Worm (Caenorhabditis elegans): ENCODE data around the gene F26F2.1.
A peak's percentile ranks its signal among the peaks of the same experiment; 100 is the strongest.

The F26F2.1 gene

ce11 chrV:20561795-20562194 lies at the start of gene F26F2.1:
Gene F26F2.1 (minus strand): TSS chrV:20561895.
- TF ChIP-seq ceh-45 (GFP tag; IDR thresholded peaks at IDR 0.05) (no peak), nfya-1 (tag; optimal IDR thresholded peaks at IDR 0.05) (no peak), hlh-8 (tag; optimal IDR thresholded peaks at IDR 0.05) (no peak), fkh-6 (tag; optimal IDR thresholded peaks at IDR 0.05) (no peak), tbx-7 (tag; optimal IDR thresholded peaks at IDR 0.05) (no peak), hlh-6 (tag; optimal IDR thresholded peaks at IDR 0.05) (no peak), ztf-16 (tag; optimal IDR thresholded peaks at IDR 0.05) (no peak), K02D7.2 (tag; optimal IDR thresholded peaks at IDR 0.05) (no peak), K09A11.1 (tag; optimal IDR thresholded peaks at IDR 0.05; ENCODE audit: insufficient read depth) (no peak), hlh-15 (tag; optimal IDR thresholded peaks at IDR 0.05) (no peak), dmd-4 (tag; optimal IDR thresholded peaks at IDR 0.05; ENCODE audit: borderline replicate concordance) (no peak), sox-2 (GFP tag; IDR thresholded peaks at IDR 0.05) (no peak), odd-2 (tag; optimal IDR thresholded peaks at IDR 0.05) (no peak), ceh-48 (tag; optimal IDR thresholded peaks at IDR 0.05) (no peak), elt-2 (tag; optimal IDR thresholded peaks at IDR 0.05) (no peak), pag-3 (tag; optimal IDR thresholded peaks at IDR 0.05; ENCODE audit: borderline replicate concordance) (no peak)

DNA sequence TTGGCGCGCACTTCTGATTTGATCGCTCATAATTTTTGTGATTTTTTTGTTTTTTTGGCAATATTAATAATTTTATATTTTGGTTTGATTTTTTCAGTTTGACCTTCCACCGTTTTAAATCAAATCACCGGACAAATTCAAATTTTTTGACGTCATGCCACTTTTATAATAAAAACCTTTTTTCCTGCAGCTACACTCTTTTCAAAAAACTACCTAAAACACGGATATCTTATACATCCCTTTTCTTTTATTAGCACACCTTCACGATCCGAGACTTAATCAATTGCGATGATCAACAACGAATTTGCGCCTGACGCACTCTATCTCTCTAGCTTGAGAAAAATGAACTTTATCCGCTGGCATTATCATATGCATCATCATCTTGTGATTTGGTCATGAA lies 47.8 kb upstream of the F26F2.1 start, which contains the start of gene grd-2:
grd-2 (plus strand) TSS at position 301 of the 400 bp plus-strand sequence.
- no peak for TF ChIP-seq fax-1 (tag; optimal IDR thresholded peaks at IDR 0.05)
- TF ChIP-seq pha-2 (tag; optimal IDR thresholded peaks at IDR 0.05) = no peak
- TF ChIP-seq ztf-16 (tag; optimal IDR thresholded peaks at IDR 0.05) = no peak
- no peak for TF ChIP-seq zip-5 (tag; optimal IDR thresholded peaks at IDR 0.05)
- no peak for TF ChIP-seq hlh-13 (GFP tag; optimal IDR thresholded peaks at IDR 0.05)
- TF ChIP-seq dmd-4 (tag; optimal IDR thresholded peaks at IDR 0.05; ENCODE audit: borderline replicate concordance) = no peak
- no peak for TF ChIP-seq rnt-1 (tag; optimal IDR thresholded peaks at IDR 0.05)
- TF ChIP-seq eyg-1 (tag; optimal IDR thresholded peaks at IDR 0.05) = no peak
- TF ChIP-seq pat-9 (tag; optimal IDR thresholded peaks at IDR 0.05) = no peak
- TF ChIP-seq ceh-31 (tag; optimal IDR thresholded peaks at IDR 0.05) = no peak
- TF ChIP-seq ref-2 (tag; optimal IDR thresholded peaks at IDR 0.05) = no peak
- TF ChIP-seq elt-2 (tag; optimal IDR thresholded peaks at IDR 0.05) = no peak
- TF ChIP-seq ets-4 (tag; optimal IDR thresholded peaks at IDR 0.05) = no peak
- TF ChIP-seq dve-1 (tag; optimal IDR thresholded peaks at IDR 0.05) = no peak

- no peak for TF ChIP-seq fkh-10 (GFP tag; optimal IDR thresholded peaks at IDR 0.05)
- TF ChIP-seq ceh-2 (tag; optimal IDR thresholded peaks at IDR 0.05) = no peak
- no peak for TF ChIP-seq pha-2 (tag; optimal IDR thresholded peaks at IDR 0.05)
- no peak for TF ChIP-seq rnt-1 (tag; optimal IDR thresholded peaks at IDR 0.05)
Measured at ce11 chrV:20608688-20609087, 47.0 kb upstream of the F26F2.1 start, which contains the start of gene ttr-12. Gene ttr-12 (minus strand): TSS chrV:20608788.

DNA sequence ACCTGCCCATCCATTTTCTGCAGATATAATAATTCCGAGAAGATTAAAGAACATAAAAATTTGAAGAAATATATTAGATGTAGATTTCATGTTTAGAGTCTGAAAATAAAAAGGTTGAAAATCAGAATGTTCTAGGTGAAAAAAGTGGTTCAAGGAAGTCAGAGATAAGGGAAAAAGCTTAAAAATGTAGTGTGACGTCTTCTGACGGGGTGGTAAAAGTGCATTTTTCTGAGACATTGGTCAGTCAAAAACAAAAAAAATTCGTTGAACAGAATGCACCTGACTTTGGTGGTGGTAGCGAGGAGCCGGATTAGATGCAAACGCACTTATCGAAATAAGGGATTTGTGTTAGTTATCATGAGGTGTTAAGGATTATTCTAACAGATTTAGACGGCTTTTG lies 44.9 kb upstream of the F26F2.1 start, which contains the start of gene F46B3.23:
F46B3.23 (minus strand) TSS at position 101 of the 400 bp plus-strand sequence.
- TF ChIP-seq ref-2 (tag; optimal IDR thresholded peaks at IDR 0.05) (no peak), ceh-30 (tag; optimal IDR thresholded peaks at IDR 0.05) (no peak), pros-1 (tag; optimal IDR thresholded peaks at IDR 0.05) (no peak), nhr-11 (tag; optimal IDR thresholded peaks at IDR 0.05) (no peak), dve-1 (tag; optimal IDR thresholded peaks at IDR 0.05) (no peak), unc-86 (tag; optimal IDR thresholded peaks at IDR 0.05) (no peak), elt-4 (tag; optimal IDR thresholded peaks at IDR 0.05) (no peak), eyg-1 (tag; optimal IDR thresholded peaks at IDR 0.05) (no peak), Y22D7AL.16 (tag; optimal IDR thresholded peaks at IDR 0.05) (no peak)

DNA sequence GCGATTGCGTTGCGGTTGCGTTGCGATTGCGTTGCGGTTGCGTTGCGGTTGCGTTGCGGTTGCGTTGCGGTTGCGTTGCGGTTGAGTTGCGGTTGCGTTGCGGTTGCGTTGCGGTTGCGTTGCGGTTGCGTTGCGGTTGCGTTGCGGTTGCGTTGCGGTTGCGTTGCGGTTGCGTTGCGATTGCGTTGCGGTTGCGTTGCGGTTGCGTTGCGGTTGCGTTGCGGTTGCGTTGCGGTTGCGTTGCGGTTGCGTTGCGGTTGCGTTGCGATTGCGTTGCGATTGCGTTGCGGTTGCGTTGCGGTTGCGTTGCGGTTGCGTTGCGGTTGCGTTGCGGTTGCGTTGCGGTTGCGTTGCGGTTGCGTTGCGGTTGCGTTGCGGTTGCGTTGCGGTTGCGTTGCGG lies 44.1 kb upstream of the F26F2.1 start:
- TF ChIP-seq rnt-1 (tag; optimal IDR thresholded peaks at IDR 0.05) = peak; percentile 85
